Fruit fly (Drosophila melanogaster) whole organism, embryonic: ENCODE results near the gene CG43095.
A peak's percentile ranks its signal among the peaks of the same experiment; 100 is the strongest.

Source experiments
- Atf3 ChIP-seq: fragments of 200-800 bp; sonication (Bioruptor generic); optimal IDR thresholded peaks from 3 replicates; lab custom pipeline; 2016; ENCODE audit warnings: missing biosample characterization, missing genetic modification characterization
- Bgb ChIP-seq: fragments of 200-800 bp; sonication (Bioruptor generic); IDR thresholded peaks from 2 replicates; pipeline ENCODE4 v1.3.6; 2022; ENCODE audit warnings: missing biosample characterization, missing genetic modification characterization; ENCODE audit not compliant: partially characterized antibody
- CG11085 ChIP-seq: fragments of 200-800 bp; sonication (Bioruptor generic); IDR thresholded peaks from 2 replicates; pipeline ENCODE4 v1.3.6; 2022; ENCODE audit warnings: missing biosample characterization, missing genetic modification characterization
- CG13624 ChIP-seq: fragments of 200-800 bp; sonication (Bioruptor generic); optimal IDR thresholded peaks from 2 replicates; lab custom pipeline; 2016; ENCODE audit warnings: missing biosample characterization, missing genetic modification characterization
- CG13775 ChIP-seq: fragments of 200-800 bp; sonication (Bioruptor generic); optimal IDR thresholded peaks from 3 replicates; lab custom pipeline; 2017; ENCODE audit warnings: missing biosample characterization, mild to moderate bottlenecking, missing genetic modification characterization
- CG14710 ChIP-seq: fragments of 200-800 bp; sonication (Bioruptor generic); optimal IDR thresholded peaks from 3 replicates; lab custom pipeline; 2019; ENCODE audit warnings: missing biosample characterization, mild to moderate bottlenecking, missing genetic modification characterization, moderate library complexity
- CG17361 ChIP-seq: fragments of 200-800 bp; sonication (Bioruptor generic); IDR thresholded peaks from 3 replicates; pipeline ENCODE4 v1.3.6; 2022; ENCODE audit warnings: missing biosample characterization, missing genetic modification characterization
- CG1832 ChIP-seq: fragments of 200-800 bp; sonication (Bioruptor generic); optimal IDR thresholded peaks from 2 replicates; lab custom pipeline; 2017; ENCODE audit warnings: missing biosample characterization, mild to moderate bottlenecking, missing genetic modification characterization, inconsistent platforms
- CG2120 ChIP-seq: fragments of 200-800 bp; sonication (Bioruptor generic); optimal IDR thresholded peaks from 3 replicates; lab custom pipeline; 2016; ENCODE audit warnings: missing biosample characterization, missing genetic modification characterization
- CG2129 ChIP-seq: fragments of 200-800 bp; sonication (Bioruptor generic); IDR thresholded peaks from 2 replicates; pipeline ENCODE4 v1.3.6; 2022; ENCODE audit warnings: missing biosample characterization, missing genetic modification characterization; ENCODE audit not compliant: partially characterized antibody
- CG2199 ChIP-seq: fragments of 200-800 bp; sonication (Bioruptor generic); IDR thresholded peaks from 3 replicates; pipeline ENCODE4 v1.3.6; 2022; ENCODE audit warnings: missing biosample characterization, missing genetic modification characterization
- CG2712 ChIP-seq: fragments of 200-800 bp; optimal IDR thresholded peaks from 3 replicates; lab custom pipeline; 2019; ENCODE audit warnings: missing biosample characterization, mild to moderate bottlenecking, missing genetic modification characterization, moderate library complexity
- CG34422 ChIP-seq: fragments of 200-800 bp; sonication (Bioruptor generic); IDR thresholded peaks from 3 replicates; pipeline ENCODE4 v1.3.6; 2022; ENCODE audit warnings: missing biosample characterization, missing genetic modification characterization
- CG4617 ChIP-seq: fragments of 200-800 bp; sonication (Bioruptor generic); optimal IDR thresholded peaks from 3 replicates; lab custom pipeline; 2016; ENCODE audit warnings: missing biosample characterization, missing genetic modification characterization, borderline replicate concordance
- CG4730 ChIP-seq: fragments of 200-800 bp; sonication (Bioruptor generic); IDR thresholded peaks from 2 replicates; pipeline ENCODE4 v1.3.6; 2022; ENCODE audit warnings: missing biosample characterization, missing genetic modification characterization
- CG6765 ChIP-seq: fragments of 200-800 bp; sonication (Bioruptor generic); optimal IDR thresholded peaks from 3 replicates; lab custom pipeline; 2017; ENCODE audit warnings: missing biosample characterization, mild to moderate bottlenecking, missing genetic modification characterization
- CrebB ChIP-seq: fragments of 200-800 bp; sonication (Bioruptor generic); optimal IDR thresholded peaks from 3 replicates; lab custom pipeline; 2018; ENCODE audit warnings: missing biosample characterization, mild to moderate bottlenecking, missing genetic modification characterization
- Deaf1 ChIP-seq: fragments of 200-800 bp; optimal IDR thresholded peaks from 3 replicates; lab custom pipeline; 2019; ENCODE audit warnings: missing biosample characterization, mild to moderate bottlenecking, missing genetic modification characterization, moderate library complexity
- Dp ChIP-seq: fragments of 200-800 bp; sonication (Bioruptor generic); optimal IDR thresholded peaks from 2 replicates; lab custom pipeline; 2018; ENCODE audit warnings: missing biosample characterization, mild to moderate bottlenecking, missing genetic modification characterization, moderate library complexity
- E2f2 ChIP-seq: fragments of 200-800 bp; sonication (Bioruptor generic); IDR thresholded peaks from 2 replicates; pipeline ENCODE4 v1.3.6; 2022; ENCODE audit warnings: missing biosample characterization, missing genetic modification characterization
- Lpt ChIP-seq: fragments of >200 bp; optimal IDR thresholded peaks from 2 replicates; lab custom pipeline; 2018; ENCODE audit warnings: missing biosample characterization, missing genetic modification characterization
- MBD-R2 ChIP-seq: fragments of 200-800 bp; sonication (Bioruptor generic); IDR thresholded peaks from 2 replicates; pipeline ENCODE4 v1.3.6; 2022; ENCODE audit warnings: missing biosample characterization, missing genetic modification characterization
- Max ChIP-seq: fragments of 200-800 bp; sonication (Bioruptor generic); optimal IDR thresholded peaks from 2 replicates; lab custom pipeline; 2016; ENCODE audit warnings: missing biosample characterization, mild to moderate bottlenecking, missing genetic modification characterization
- Myb ChIP-seq: fragments of 200-800 bp; sonication (Bioruptor generic); optimal IDR thresholded peaks from 2 replicates; lab custom pipeline; 2016; ENCODE audit warnings: missing biosample characterization, missing genetic modification characterization
- Nf-YC ChIP-seq: fragments of 200-800 bp; optimal IDR thresholded peaks from 3 replicates; lab custom pipeline; 2019; ENCODE audit warnings: missing biosample characterization, mild to moderate bottlenecking, missing genetic modification characterization, moderate library complexity
- Ravus ChIP-seq: fragments of 200-800 bp; sonication (Bioruptor generic); IDR thresholded peaks from 2 replicates; pipeline ENCODE4 v1.3.6; 2022; ENCODE audit warnings: missing biosample characterization, missing genetic modification characterization
- amos ChIP-seq: fragments of 200-800 bp; sonication (Bioruptor generic); IDR thresholded peaks from 2 replicates; pipeline ENCODE4 v1.3.6; 2022; ENCODE audit warnings: missing biosample characterization, missing genetic modification characterization; ENCODE audit not compliant: partially characterized antibody
- bbx ChIP-seq: fragments of 200-800 bp; sonication (Bioruptor generic); IDR thresholded peaks from 2 replicates; pipeline ENCODE4 v1.3.6; 2022; ENCODE audit warnings: missing biosample characterization, missing genetic modification characterization; ENCODE audit not compliant: partially characterized antibody
- chinmo ChIP-seq: fragments of 200-800 bp; sonication (Bioruptor generic); IDR thresholded peaks from 4 replicates; pipeline ENCODE4 v1.3.6; 2022; ENCODE audit warnings: missing biosample characterization, missing genetic modification characterization; ENCODE audit not compliant: partially characterized antibody
- ftz-f1 ChIP-seq: fragments of 200-800 bp; sonication (Bioruptor generic); optimal IDR thresholded peaks from 2 replicates; lab custom pipeline; 2016; ENCODE audit warnings: missing biosample characterization, missing genetic modification characterization
- grau ChIP-seq: fragments of 200-800 bp; optimal IDR thresholded peaks from 3 replicates; lab custom pipeline; 2019; ENCODE audit warnings: missing biosample characterization, mild to moderate bottlenecking, missing genetic modification characterization, moderate library complexity
- hb ChIP-seq: fragments of 200-800 bp; sonication (Bioruptor generic); IDR thresholded peaks from 3 replicates; pipeline ENCODE4 v1.3.6; 2022; ENCODE audit warnings: missing biosample characterization, missing genetic modification characterization; ENCODE audit not compliant: partially characterized antibody
- ind ChIP-seq: fragments of 200-800 bp; sonication (Bioruptor generic); optimal IDR thresholded peaks from 3 replicates; lab custom pipeline; 2016; ENCODE audit warnings: missing biosample characterization, missing genetic modification characterization
- luna ChIP-seq: fragments of 200-800 bp; sonication (Bioruptor generic); optimal IDR thresholded peaks from 2 replicates; lab custom pipeline; 2016; ENCODE audit warnings: missing biosample characterization, missing genetic modification characterization
- nerfin-2 ChIP-seq: fragments of 200-800 bp; sonication (Bioruptor generic); IDR thresholded peaks from 2 replicates; pipeline ENCODE4 v1.3.6; 2022; ENCODE audit warnings: missing biosample characterization, missing genetic modification characterization; ENCODE audit not compliant: partially characterized antibody
- nom ChIP-seq: fragments of 200-800 bp; sonication (Bioruptor generic); optimal IDR thresholded peaks from 2 replicates; lab custom pipeline; 2017; ENCODE audit warnings: missing biosample characterization, missing genetic modification characterization, mild to moderate bottlenecking, moderate library complexity, missing genetic modification reagents
- odd ChIP-seq: fragments of 200-800 bp; sonication (Bioruptor generic); optimal IDR thresholded peaks from 2 replicates; lab custom pipeline; 2017; ENCODE audit warnings: missing biosample characterization, mild to moderate bottlenecking, missing genetic modification characterization
- ranshi ChIP-seq: fragments of 200-800 bp; sonication (Bioruptor generic); IDR thresholded peaks from 2 replicates; pipeline ENCODE4 v1.3.6; 2022; ENCODE audit warnings: missing biosample characterization, missing genetic modification characterization
- row ChIP-seq: fragments of 200-800 bp; sonication (Bioruptor generic); IDR thresholded peaks from 3 replicates; pipeline ENCODE4 v1.3.6; 2022; ENCODE audit warnings: missing biosample characterization, missing genetic modification characterization
- slbo ChIP-seq: fragments of 200-800 bp; sonication (Bioruptor generic); IDR thresholded peaks from 2 replicates; pipeline ENCODE4 v1.3.6; 2022; ENCODE audit warnings: missing biosample characterization, missing genetic modification characterization
- tgo ChIP-seq: fragments of 200-800 bp; sonication (Bioruptor generic); IDR thresholded peaks from 3 replicates; pipeline ENCODE4 v1.3.6; 2022; ENCODE audit warnings: missing biosample characterization, missing genetic modification characterization
- trh ChIP-seq: fragments of 200-800 bp; sonication (Bioruptor generic); optimal IDR thresholded peaks from 2 replicates; lab custom pipeline; 2016; ENCODE audit warnings: missing biosample characterization, missing genetic modification characterization
- twi ChIP-seq: fragments of 200-800 bp; optimal IDR thresholded peaks from 2 replicates; lab custom pipeline; 2019; ENCODE audit warnings: missing biosample characterization, mild to moderate bottlenecking, missing genetic modification characterization, moderate library complexity
- wor ChIP-seq: fragments of 200-800 bp; sonication (Bioruptor generic); IDR thresholded peaks from 2 replicates; pipeline ENCODE4 v1.3.6; 2022; ENCODE audit warnings: missing biosample characterization, missing genetic modification characterization

CG43095 gene

dm6 chr3R:22726031-22726770, 45.4 kb downstream of the CG43095 start, which contains the start of gene RNF220 (continued):
- TF ChIP-seq chinmo (GFP tag; lab: Robert Waterston, UW): peak; percentile 16; the same call in 1 of the 4 replicates
- no peak for TF ChIP-seq Deaf1
- TF ChIP-seq odd: no peak
- TF ChIP-seq luna (GFP tag; lab: Kevin White, UChicago): no peak
- no peak; the same call in 1 of the 2 replicates for TF ChIP-seq nerfin-2 (GFP tag; lab: Robert Waterston, UW)
- no peak for TF ChIP-seq CG11085 (GFP tag; lab: Robert Waterston, UW)
- TF ChIP-seq Nf-YC (tag; lab: Kevin White, UChicago): no peak
- TF ChIP-seq nom (GFP tag; lab: Kevin White, UChicago): no peak
- TF ChIP-seq MBD-R2 (GFP tag; lab: Robert Waterston, UW): peak; percentile 45
- no peak for TF ChIP-seq twi (tag; lab: Kevin White, UChicago)
- peak; percentile 34 for TF ChIP-seq CG2712 (tag; lab: Kevin White, UChicago)
- no peak for TF ChIP-seq Lpt (GFP tag; lab: Kevin White, UChicago)
- no peak; the same call in none of the 3 replicates for TF ChIP-seq row (GFP tag; lab: Robert Waterston, UW)
- no peak for TF ChIP-seq wor (GFP tag; lab: Robert Waterston, UW)
- peak; percentile 5 for TF ChIP-seq CG4617
- no peak for TF ChIP-seq Ravus (GFP tag; lab: Robert Waterston, UW)
- no peak for TF ChIP-seq CG34422 (GFP tag; lab: Robert Waterston, UW)
- no peak for TF ChIP-seq ftz-f1 (GFP tag; lab: Kevin White, UChicago)
- TF ChIP-seq Atf3 (GFP tag; lab: Kevin White, UChicago): no peak
- peak; percentile 32 for TF ChIP-seq CG13775 (GFP tag; lab: Kevin White, UChicago)
- TF ChIP-seq slbo (GFP tag; lab: Robert Waterston, UW): peak; percentile 38
- TF ChIP-seq CG2199: no peak
- peak; percentile 82 for TF ChIP-seq amos (GFP tag; lab: Robert Waterston, UW)
- peak; percentile 78 for TF ChIP-seq bbx (GFP tag; lab: Robert Waterston, UW)
- TF ChIP-seq hb (GFP tag; lab: Robert Waterston, UW): no peak
- TF ChIP-seq CG1832 (GFP tag; lab: Kevin White, UChicago): no peak
- no peak for TF ChIP-seq CG6765
- peak; percentile 68 for TF ChIP-seq Myb (GFP tag; lab: Kevin White, UChicago)
- peak; percentile 60 for TF ChIP-seq CG17361 (GFP tag; lab: Robert Waterston, UW)
- no peak for TF ChIP-seq ind (GFP tag; lab: Kevin White, UChicago)
- no peak for TF ChIP-seq ranshi (GFP tag; lab: Robert Waterston, UW)
- no peak for TF ChIP-seq CG13624 (GFP tag; lab: Kevin White, UChicago)
- peak; percentile 24 for TF ChIP-seq Dp (GFP tag; lab: Kevin White, UChicago)
- peak; percentile 33 for TF ChIP-seq grau
- no peak for TF ChIP-seq Max (GFP tag; lab: Kevin White, UChicago)
- TF ChIP-seq trh (GFP tag; lab: Kevin White, UChicago): no peak
- TF ChIP-seq CG2120 (GFP tag; lab: Kevin White, UChicago): no peak
- no peak for TF ChIP-seq CG4730 (GFP tag; lab: Robert Waterston, UW)
- TF ChIP-seq tgo (GFP tag; lab: Robert Waterston, UW): no peak
- peak; percentile 11 for TF ChIP-seq CG2129 (GFP tag; lab: Robert Waterston, UW)
- TF ChIP-seq E2f2 (GFP tag; lab: Robert Waterston, UW): no peak
- TF ChIP-seq CrebB (tag; lab: Kevin White, UChicago): no peak
- TF ChIP-seq Bgb (GFP tag; lab: Robert Waterston, UW): peak; percentile 75
- TF ChIP-seq CG14710 (tag; lab: Kevin White, UChicago): peak; percentile 56
